Worm (Caenorhabditis elegans) whole organism, L4/young adult: ENCODE results near the gene col-154.

Source experiments
- W03F9.2 ChIP-seq: fragments of 150-350 bp; optimal IDR thresholded peaks from 2 replicates; lab custom pipeline; 2014; ENCODE audit warnings: missing biosample characterization, missing genetic modification characterization
- dao-5 ChIP-seq: sonication (generic microtip); optimal IDR thresholded peaks from 2 replicates; lab custom pipeline; 2016; ENCODE audit warnings: missing genotype, missing genetic modification characterization, moderate library complexity, missing compliant biosample characterization
- him-1 ChIP-seq: sonication (generic microtip); optimal IDR thresholded peaks from 2 replicates; lab custom pipeline; 2016; ENCODE audit warnings: missing genotype, missing genetic modification reagents, missing genetic modification characterization, missing compliant biosample characterization

Gene col-154

DNA sequence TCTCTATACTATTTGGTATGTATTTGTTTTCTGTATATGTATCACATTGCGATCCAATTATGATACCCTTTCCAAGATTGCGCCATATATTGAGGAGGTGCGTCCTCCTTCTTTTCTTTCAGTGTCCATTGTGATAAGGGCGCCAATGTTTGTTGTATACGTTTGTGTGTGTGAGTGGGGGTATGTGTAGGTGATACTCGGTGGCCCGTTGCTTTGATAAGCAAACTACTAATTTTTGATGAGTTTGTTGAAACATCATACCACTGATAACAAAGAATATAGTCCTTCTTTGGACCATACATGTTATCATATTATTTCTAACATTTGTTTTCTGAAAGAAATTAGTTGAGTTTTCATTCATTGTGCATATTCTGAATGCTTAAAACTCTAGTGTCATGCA is 18.5 kb downstream of the col-154 start:
- TF ChIP-seq dao-5 (tag; lab: Kevin White, UChicago) = no peak
- TF ChIP-seq him-1 (tag; lab: Kevin White, UChicago) = no peak
- TF ChIP-seq W03F9.2 = no peak

ce11 chrV:11407251-11407650 is 22.1 kb downstream of the col-154 start, which contains the start of gene K03B8.6:
Gene K03B8.6 (plus strand): TSS chrV:11407584.
- TF ChIP-seq W03F9.2 (no peak), him-1 (tag; lab: Kevin White, UChicago) (no peak), dao-5 (tag; lab: Kevin White, UChicago) (no peak)

- TF ChIP-seq dao-5 (tag; lab: Kevin White, UChicago) (no peak), W03F9.2 (no peak), him-1 (tag; lab: Kevin White, UChicago) (no peak)
Measured at ce11 chrV:11410902-11411561, 25.9 kb downstream of the col-154 start, which contains the start of the genes K03B8.8 and grl-3. Gene K03B8.8 (minus strand): TSS chrV:11411002. Gene grl-3 (plus strand): TSS chrV:11411511.

DNA sequence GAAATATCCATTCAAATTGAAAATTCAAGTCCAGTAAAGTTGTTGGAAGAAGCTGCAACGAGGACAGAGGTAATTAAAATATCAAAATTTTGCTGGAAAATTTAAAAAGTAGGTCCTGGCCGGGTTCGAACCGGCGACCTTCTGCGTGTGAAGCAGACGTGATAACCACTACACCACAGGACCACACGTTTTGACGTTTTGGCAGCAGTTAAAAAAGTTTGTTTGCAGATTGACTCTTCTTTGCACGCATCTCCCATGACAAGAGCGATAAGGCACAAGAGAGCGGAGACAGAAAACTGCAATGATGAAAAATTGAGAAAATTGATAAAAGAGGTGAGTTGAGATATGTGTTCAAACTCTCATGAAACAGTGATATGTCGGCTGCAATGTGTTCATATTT is 27.0 kb downstream of the col-154 start:
- TF ChIP-seq dao-5 (tag; lab: Kevin White, UChicago) = no peak

DNA sequence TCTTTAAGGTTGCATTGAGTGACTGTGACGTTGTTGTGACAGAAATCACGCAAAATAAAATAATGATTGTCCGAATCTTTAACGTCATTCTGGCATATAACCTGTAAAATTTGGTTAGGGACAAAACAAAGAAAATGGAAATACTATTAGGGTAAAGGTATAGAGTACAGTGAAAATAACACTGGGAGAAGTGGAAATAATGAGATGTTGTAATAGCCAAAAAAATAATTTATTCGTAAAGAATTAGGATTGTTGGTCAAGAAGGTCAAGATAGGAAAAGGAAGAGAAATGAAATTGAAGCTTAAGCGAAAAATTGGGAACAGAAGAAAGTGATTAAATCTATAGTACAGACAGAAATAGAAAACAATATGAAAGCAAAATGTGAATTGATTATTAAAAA is 29.9 kb downstream of the col-154 start, which contains the start of gene deg-3:
Gene deg-3, minus strand, starts transcription at position 101 of the 400 bp plus-strand sequence.
- no peak for TF ChIP-seq W03F9.2
- TF ChIP-seq dao-5 (tag; lab: Kevin White, UChicago) = no peak
- TF ChIP-seq him-1 (tag; lab: Kevin White, UChicago) = no peak

- TF ChIP-seq W03F9.2 (no peak), him-1 (tag; lab: Kevin White, UChicago) (no peak), dao-5 (tag; lab: Kevin White, UChicago) (no peak)
Measured at ce11 chrV:11421605-11422004, 36.4 kb downstream of the col-154 start, which contains the start of gene des-2. Gene des-2 (minus strand): TSS chrV:11421705.

DNA sequence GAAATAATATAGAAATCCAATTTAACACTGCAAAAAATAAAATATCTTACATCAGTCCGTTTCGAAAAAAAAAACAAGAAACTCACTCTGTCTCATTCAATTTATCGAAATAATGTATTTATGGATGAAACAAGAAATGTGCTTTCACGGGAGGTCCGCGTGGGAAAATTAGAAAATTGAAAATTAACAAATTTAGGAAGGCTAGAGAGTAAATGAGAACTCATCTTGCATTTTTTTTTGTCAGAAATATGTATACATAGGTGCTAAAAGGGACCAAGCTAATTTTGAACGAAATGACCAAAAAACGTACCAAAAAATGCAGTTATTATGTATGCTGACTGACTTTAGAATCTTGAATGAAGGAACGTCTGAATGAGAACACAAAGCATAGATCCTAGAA is 39.4 kb downstream of the col-154 start, which contains the start of gene T26H10.2:
Gene T26H10.2, minus strand, starts transcription at position 101 of the 400 bp plus-strand sequence.
- TF ChIP-seq W03F9.2 (no peak), him-1 (tag; lab: Kevin White, UChicago) (no peak), dao-5 (tag; lab: Kevin White, UChicago) (no peak)

DNA sequence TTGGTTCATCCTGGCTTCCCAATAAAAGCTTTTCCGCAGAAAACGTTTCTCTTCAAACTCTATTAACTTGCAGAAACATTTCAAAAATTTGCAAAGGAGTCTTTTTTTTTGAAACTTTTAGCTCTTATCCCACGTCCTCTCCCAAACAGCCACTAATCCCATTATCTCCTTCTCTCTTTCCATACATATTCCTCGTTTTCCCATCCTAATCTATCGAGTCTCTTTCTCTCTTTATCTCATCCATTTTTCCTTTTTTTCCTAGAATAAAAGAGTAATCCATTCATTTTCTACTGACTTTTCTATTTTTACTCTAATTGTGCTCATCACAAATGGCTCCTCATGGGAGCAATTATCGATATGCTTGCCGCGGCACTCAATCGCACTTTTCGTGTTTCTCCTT is 43.6 kb downstream of the col-154 start:
- TF ChIP-seq W03F9.2 (no peak), him-1 (tag; lab: Kevin White, UChicago) (no peak), dao-5 (tag; lab: Kevin White, UChicago) (no peak)

ce11 chrV:11430823-11431222 is 45.7 kb downstream of the col-154 start:
- no peak for TF ChIP-seq dao-5 (tag; lab: Kevin White, UChicago)
- TF ChIP-seq him-1 (tag; lab: Kevin White, UChicago) = no peak
- TF ChIP-seq W03F9.2 = no peak

- TF ChIP-seq him-1 (tag; lab: Kevin White, UChicago) (no peak), dao-5 (tag; lab: Kevin White, UChicago) (no peak), W03F9.2 (no peak)
Measured at ce11 chrV:11435242-11435641, 50.1 kb downstream of the col-154 start.
